Fruit fly (Drosophila melanogaster) whole organism, embryonic: ENCODE results near the gene Nepl14.
A peak's percentile ranks its signal among the peaks of the same experiment; 100 is the strongest.

ENCODE experiments used
- ATbp ChIP-seq: fragments of 200-800 bp; sonication (Bioruptor generic); optimal IDR thresholded peaks from 2 replicates; lab custom pipeline; 2017; ENCODE audit warnings: missing biosample characterization, mild to moderate bottlenecking, missing genetic modification characterization, missing genetic modification reagents
- CG10543 ChIP-seq: fragments of 200-800 bp; sonication (Bioruptor generic); optimal IDR thresholded peaks from 3 replicates; lab custom pipeline; 2017; ENCODE audit warnings: missing biosample characterization, mild to moderate bottlenecking, missing genetic modification characterization, moderate library complexity
- CG10565 ChIP-seq: fragments of 200-800 bp; sonication (Bioruptor generic); optimal IDR thresholded peaks from 3 replicates; lab custom pipeline; 2016; ENCODE audit warnings: missing biosample characterization, mild to moderate bottlenecking, missing genetic modification characterization
- CG10654 ChIP-seq: fragments of 200-800 bp; sonication (Bioruptor generic); optimal IDR thresholded peaks from 2 replicates; lab custom pipeline; 2016; ENCODE audit warnings: missing biosample characterization, missing genetic modification characterization
- CG16813 ChIP-seq: fragments of 200-800 bp; sonication (Bioruptor generic); IDR thresholded peaks from 3 replicates; pipeline ENCODE4 v1.3.6; 2022; ENCODE audit warnings: missing biosample characterization, missing genetic modification characterization; ENCODE audit not compliant: partially characterized antibody
- CG17359 ChIP-seq: fragments of 200-800 bp; sonication (Bioruptor generic); optimal IDR thresholded peaks from 3 replicates; lab custom pipeline; 2018; ENCODE audit warnings: missing biosample characterization, mild to moderate bottlenecking, missing genetic modification characterization, moderate library complexity
- CG18262 ChIP-seq: fragments of 200-800 bp; optimal IDR thresholded peaks from 3 replicates; lab custom pipeline; 2019; ENCODE audit warnings: missing biosample characterization, mild to moderate bottlenecking, missing genetic modification characterization, moderate library complexity
- CG1832 ChIP-seq: fragments of 200-800 bp; sonication (Bioruptor generic); optimal IDR thresholded peaks from 2 replicates; lab custom pipeline; 2017; ENCODE audit warnings: missing biosample characterization, mild to moderate bottlenecking, missing genetic modification characterization, inconsistent platforms
- CG18619 ChIP-seq: fragments of 200-800 bp; sonication (Bioruptor generic); optimal IDR thresholded peaks from 3 replicates; lab custom pipeline; 2017; ENCODE audit warnings: missing biosample characterization, mild to moderate bottlenecking, missing genetic modification characterization
- CG2875 ChIP-seq: fragments of 200-800 bp; sonication (Bioruptor generic); optimal IDR thresholded peaks from 2 replicates; lab custom pipeline; 2017; ENCODE audit warnings: missing biosample characterization, mild to moderate bottlenecking, missing genetic modification characterization, missing genetic modification reagents
- CG2889 ChIP-seq: fragments of 200-800 bp; sonication (Bioruptor generic); IDR thresholded peaks from 3 replicates; pipeline ENCODE4 v1.3.6; 2022; ENCODE audit warnings: missing biosample characterization, missing genetic modification characterization
- CG30403 ChIP-seq: fragments of 200-800 bp; sonication (Bioruptor generic); optimal IDR thresholded peaks from 3 replicates; lab custom pipeline; 2016; ENCODE audit warnings: missing biosample characterization, missing genetic modification characterization
- CG34376 ChIP-seq: fragments of 200-800 bp; sonication (Bioruptor generic); optimal IDR thresholded peaks from 2 replicates; lab custom pipeline; 2018; ENCODE audit warnings: missing biosample characterization, mild to moderate bottlenecking, missing genetic modification characterization
- CG3726 ChIP-seq: fragments of 200-800 bp; sonication (Bioruptor generic); IDR thresholded peaks from 3 replicates; pipeline ENCODE4, ENCODE4 v1.3.6; 2022; ENCODE audit warnings: missing biosample characterization, missing genetic modification characterization
- CG4404 ChIP-seq: fragments of 200-800 bp; sonication (Bioruptor generic); IDR thresholded peaks from 2 replicates; pipeline ENCODE4 v1.3.6; 2022; ENCODE audit warnings: missing biosample characterization, missing genetic modification characterization
- CG6175 ChIP-seq: fragments of 200-800 bp; sonication (Bioruptor generic); IDR thresholded peaks from 3 replicates; pipeline ENCODE4 v1.3.6; 2022; ENCODE audit warnings: missing biosample characterization, missing genetic modification characterization
- CG6272 ChIP-seq: fragments of 200-800 bp; sonication (Bioruptor generic); IDR thresholded peaks from 2 replicates; pipeline ENCODE4 v1.3.6; 2022; ENCODE audit warnings: missing biosample characterization, missing genetic modification characterization
- CG7839 ChIP-seq: fragments of 200-800 bp; sonication (Bioruptor generic); optimal IDR thresholded peaks from 3 replicates; lab custom pipeline; 2018; ENCODE audit warnings: missing biosample characterization, mild to moderate bottlenecking, missing genetic modification characterization, moderate library complexity
- CG8359 ChIP-seq: fragments of 200-800 bp; sonication (Bioruptor generic); optimal IDR thresholded peaks from 2 replicates; lab custom pipeline; 2017; ENCODE audit warnings: missing biosample characterization, mild to moderate bottlenecking, missing genetic modification characterization, borderline replicate concordance
- CG9932 ChIP-seq: fragments of 200-800 bp; sonication (Bioruptor generic); IDR thresholded peaks from 2 replicates; pipeline ENCODE4 v1.3.6; 2022; ENCODE audit warnings: missing biosample characterization, missing genetic modification characterization
- CTCF ChIP-seq: fragments of 200-800 bp; sonication (Bioruptor generic); optimal IDR thresholded peaks from 2 replicates; lab custom pipeline; 2017; ENCODE audit warnings: missing biosample characterization, mild to moderate bottlenecking, missing genetic modification characterization, moderate library complexity
- CkIIα-i1 ChIP-seq: fragments of 200-800 bp; sonication (Bioruptor generic); IDR thresholded peaks from 2 replicates; pipeline ENCODE4 v1.3.6; 2022; ENCODE audit warnings: missing biosample characterization, missing genetic modification characterization
- D19A ChIP-seq: fragments of 200-800 bp; optimal IDR thresholded peaks from 3 replicates; lab custom pipeline; 2019; ENCODE audit warnings: missing biosample characterization, mild to moderate bottlenecking, missing genetic modification characterization, moderate library complexity
- D19B ChIP-seq: fragments of 200-800 bp; sonication (Bioruptor generic); optimal IDR thresholded peaks from 2 replicates; lab custom pipeline; 2017; ENCODE audit warnings: missing biosample characterization, mild to moderate bottlenecking, missing genetic modification characterization
- Deaf1 ChIP-seq: fragments of 200-800 bp; optimal IDR thresholded peaks from 3 replicates; lab custom pipeline; 2019; ENCODE audit warnings: missing biosample characterization, mild to moderate bottlenecking, missing genetic modification characterization, moderate library complexity
- Eip74EF ChIP-seq, 2 experiments: fragments of 200-800 bp in 1 of 2; fragments of >200 bp in 1 of 2; sonication (Bioruptor generic) in 1 of 2; optimal IDR thresholded peaks; 2 replicates each; lab custom pipeline; 2017 to 2019; ENCODE audit warnings: missing biosample characterization in 2 of 2, missing genetic modification characterization in 2 of 2, mild to moderate bottlenecking in 1 of 2, moderate library complexity in 1 of 2
- HHEX ChIP-seq: fragments of 200-800 bp; sonication (Bioruptor generic); optimal IDR thresholded peaks from 3 replicates; lab custom pipeline; 2017; ENCODE audit warnings: missing biosample characterization, mild to moderate bottlenecking, missing genetic modification characterization, missing genetic modification reagents
- HLH4C ChIP-seq: fragments of 200-800 bp; sonication (Bioruptor generic); IDR thresholded peaks from 3 replicates; pipeline ENCODE4 v1.3.6; 2022; ENCODE audit warnings: missing biosample characterization, missing genetic modification characterization; ENCODE audit not compliant: partially characterized antibody
- Hand ChIP-seq: fragments of 200-800 bp; sonication (Bioruptor generic); optimal IDR thresholded peaks from 2 replicates; lab custom pipeline; 2017; ENCODE audit warnings: mild to moderate bottlenecking, missing biosample characterization, missing genetic modification reagents, missing genetic modification characterization
- Hey ChIP-seq: fragments of 200-800 bp; sonication (Bioruptor generic); optimal IDR thresholded peaks from 3 replicates; lab custom pipeline; 2018; ENCODE audit warnings: missing biosample characterization, mild to moderate bottlenecking, missing genetic modification characterization
- NFAT ChIP-seq: fragments of 200-800 bp; sonication (Bioruptor generic); IDR thresholded peaks from 2 replicates; pipeline ENCODE4 v1.3.6; 2022; ENCODE audit warnings: missing biosample characterization, missing genetic modification characterization
- Rx ChIP-seq: fragments of 200-800 bp; sonication (Bioruptor generic); IDR thresholded peaks from 2 replicates; pipeline ENCODE4 v1.3.6; 2022; ENCODE audit warnings: missing biosample characterization, missing genetic modification characterization
- amos ChIP-seq: fragments of 200-800 bp; sonication (Bioruptor generic); IDR thresholded peaks from 2 replicates; pipeline ENCODE4 v1.3.6; 2022; ENCODE audit warnings: missing biosample characterization, missing genetic modification characterization; ENCODE audit not compliant: partially characterized antibody
- chn ChIP-seq: fragments of 200-800 bp; sonication (Bioruptor generic); optimal IDR thresholded peaks from 2 replicates; lab custom pipeline; 2016; ENCODE audit warnings: missing biosample characterization, missing genetic modification characterization
- grau ChIP-seq: fragments of 200-800 bp; optimal IDR thresholded peaks from 3 replicates; lab custom pipeline; 2019; ENCODE audit warnings: missing biosample characterization, mild to moderate bottlenecking, missing genetic modification characterization, moderate library complexity
- insv ChIP-seq, 2 experiments: fragments of 200-800 bp; sonication (Bioruptor generic); optimal IDR thresholded peaks; 3 replicates each; lab custom pipeline; 2016 to 2018; ENCODE audit warnings: missing biosample characterization in 2 of 2, missing genetic modification characterization in 2 of 2
- lmd ChIP-seq: fragments of 200-800 bp; sonication (Bioruptor generic); IDR thresholded peaks from 2 replicates; pipeline ENCODE4 v1.3.6; 2022; ENCODE audit warnings: missing biosample characterization, missing genetic modification characterization
- nmo ChIP-seq: fragments of 200-800 bp; sonication (Bioruptor generic); optimal IDR thresholded peaks from 2 replicates; lab custom pipeline; 2018; ENCODE audit warnings: missing biosample characterization, mild to moderate bottlenecking, missing genetic modification characterization, moderate library complexity
- nom ChIP-seq: fragments of 200-800 bp; sonication (Bioruptor generic); optimal IDR thresholded peaks from 2 replicates; lab custom pipeline; 2017; ENCODE audit warnings: missing biosample characterization, missing genetic modification characterization, mild to moderate bottlenecking, moderate library complexity, missing genetic modification reagents
- pita ChIP-seq: fragments of 200-800 bp; sonication (Bioruptor generic); optimal IDR thresholded peaks from 2 replicates; lab custom pipeline; 2017; ENCODE audit warnings: missing biosample characterization, mild to moderate bottlenecking, missing genetic modification characterization
- pum ChIP-seq: fragments of 200-800 bp; sonication (Bioruptor generic); optimal IDR thresholded peaks from 2 replicates; lab custom pipeline; 2016; ENCODE audit warnings: missing biosample characterization, missing genetic modification characterization
- run ChIP-seq: fragments of 200-800 bp; sonication (Bioruptor generic); optimal IDR thresholded peaks from 3 replicates; lab custom pipeline; 2018; ENCODE audit warnings: missing biosample characterization, mild to moderate bottlenecking, missing genetic modification characterization
- sd ChIP-seq: fragments of 200-800 bp; sonication (Bioruptor generic); optimal IDR thresholded peaks from 3 replicates; lab custom pipeline; 2018; ENCODE audit warnings: missing biosample characterization, mild to moderate bottlenecking, missing genetic modification characterization, moderate library complexity
- tap ChIP-seq: fragments of 200-800 bp; optimal IDR thresholded peaks from 3 replicates; lab custom pipeline; 2019; ENCODE audit warnings: missing biosample characterization, mild to moderate bottlenecking, missing genetic modification characterization, moderate library complexity
- tgo ChIP-seq: fragments of 200-800 bp; sonication (Bioruptor generic); IDR thresholded peaks from 3 replicates; pipeline ENCODE4 v1.3.6; 2022; ENCODE audit warnings: missing biosample characterization, missing genetic modification characterization
- unpg ChIP-seq: fragments of 200-800 bp; sonication (Bioruptor generic); optimal IDR thresholded peaks from 3 replicates; lab custom pipeline; 2018; ENCODE audit warnings: missing biosample characterization, mild to moderate bottlenecking, missing genetic modification characterization, moderate library complexity
- wdn ChIP-seq: fragments of 200-800 bp; sonication (Bioruptor generic); IDR thresholded peaks from 2 replicates; pipeline ENCODE4 v1.3.6; 2022; ENCODE audit warnings: missing biosample characterization, missing genetic modification characterization

The Nepl14 gene

dm6 chr3R:22753895-22754774, 9.4 kb downstream of the Nepl14 start (continued):
- TF ChIP-seq tgo (GFP tag; lab: Robert Waterston, UW) (peak; percentile 43; the same call in 2 of the 3 replicates), HHEX (GFP tag; lab: Kevin White, UChicago) (peak; percentile 38), CG6175 (peak; percentile 89), nmo (peak; percentile 78), CG2889 (0 out of 3 replicates have a peak, but pooled peaks have one; percentile 16), unpg (GFP tag; lab: Kevin White, UChicago) (peak; percentile 52), CG10654 (GFP tag; lab: Kevin White, UChicago) (peak; percentile 39), nom (GFP tag; lab: Kevin White, UChicago) (no peak), run (tag; lab: Kevin White, UChicago) (peak; percentile 15), CTCF (GFP tag; lab: Kevin White, UChicago) (peak; percentile 31), Hand (GFP tag; lab: Kevin White, UChicago) (no peak), NFAT (peak; percentile 79), Eip74EF (GFP tag; optimal IDR thresholded peaks at IDR 0.05; lab: Kevin White, UChicago) (no peak), grau (tag; lab: Kevin White, UChicago) (peak; percentile 72), CG17359 (tag; lab: Kevin White, UChicago) (peak; percentile 67), Rx (peak; percentile 57), ATbp (peak; percentile 52), CG6272 (peak; percentile 52; the same call in 1 of the 2 replicates), CG9932 (peak; percentile 54), CG18262 (tag; lab: Kevin White, UChicago) (peak; percentile 77), Deaf1 (tag; lab: Kevin White, UChicago) (peak; percentile 95), D19B (peak; percentile 59), insv (GFP tag; optimal IDR thresholded peaks at IDR 0.05; lab: Kevin White, UChicago) (no peak), CG30403 (GFP tag; lab: Kevin White, UChicago) (peak; percentile 84), CG4404 (GFP tag; lab: Robert Waterston, UW) (no peak), CG18619 (GFP tag; lab: Kevin White, UChicago) (peak; percentile 76), CG34376 (GFP tag; lab: Kevin White, UChicago) (no peak), D19A (tag; lab: Kevin White, UChicago) (peak; percentile 92), CG16813 (GFP tag; lab: Robert Waterston, UW) (no peak), CG2875 (GFP tag; lab: Kevin White, UChicago) (no peak), CG7839 (tag; lab: Kevin White, UChicago) (peak; percentile 74), CkIIα-i1 (no peak), tap (peak; percentile 50), CG10565 (no peak), Hey (tag; lab: Kevin White, UChicago) (no peak), pita (GFP tag; lab: Kevin White, UChicago) (no peak), HLH4C (GFP tag; lab: Robert Waterston, UW) (0 out of 3 replicates have a peak, but pooled peaks have one; percentile 17), amos (no peak; the same call in 1 of the 2 replicates), CG8359 (no peak), CG3726 (GFP tag; lab: Robert Waterston, UW) (no peak), wdn (GFP tag; lab: Robert Waterston, UW) (peak; percentile 35; the same call in 1 of the 2 replicates), CG1832 (GFP tag; lab: Kevin White, UChicago) (no peak), lmd (peak; percentile 54), sd (tag; lab: Kevin White, UChicago) (no peak), pum (peak; percentile 41), CG10543 (GFP tag; lab: Kevin White, UChicago) (peak; percentile 90), chn (GFP tag; lab: Kevin White, UChicago) (no peak)
